Fruit fly (Drosophila melanogaster): ENCODE results near the gene crb.

dm6 chr3R:24320342-24320711 is 25.4 kb downstream of the crb start:
- TF ChIP-seq Sox102F (GFP tag; optimal IDR thresholded peaks at IDR 0.05) (no peak), CG9139 (GFP tag; optimal IDR thresholded peaks at IDR 0.05) (no peak), Lpt (GFP tag; optimal IDR thresholded peaks at IDR 0.05) (no peak)

Data from whole organism, prepupa.